Fruit fly (Drosophila melanogaster) whole organism, embryonic: ENCODE measurements around the gene grsm.
A peak's percentile ranks its signal among the peaks of the same experiment; 100 is the strongest.

ENCODE experiments used
- ATbp ChIP-seq: fragments of 200-800 bp; sonication (Bioruptor generic); optimal IDR thresholded peaks from 2 replicates; lab custom pipeline; 2017; ENCODE audit warnings: missing biosample characterization, mild to moderate bottlenecking, missing genetic modification characterization, missing genetic modification reagents
- Bgb ChIP-seq: fragments of 200-800 bp; sonication (Bioruptor generic); IDR thresholded peaks from 2 replicates; pipeline ENCODE4 v1.3.6; 2022; ENCODE audit warnings: missing biosample characterization, missing genetic modification characterization; ENCODE audit not compliant: partially characterized antibody
- CG10147 ChIP-seq: fragments of 200-800 bp; sonication (Bioruptor generic); optimal IDR thresholded peaks from 2 replicates; lab custom pipeline; 2019; ENCODE audit warnings: missing biosample characterization, mild to moderate bottlenecking, missing genetic modification characterization, moderate library complexity
- CG10274 ChIP-seq: fragments of 200-800 bp; sonication (Bioruptor generic); optimal IDR thresholded peaks from 3 replicates; lab custom pipeline; 2017; ENCODE audit warnings: missing biosample characterization, mild to moderate bottlenecking, missing genetic modification characterization
- CG10462 ChIP-seq: fragments of 200-800 bp; sonication (Bioruptor generic); optimal IDR thresholded peaks from 2 replicates; lab custom pipeline; 2016; ENCODE audit warnings: missing biosample characterization, missing genetic modification characterization
- CG12299 ChIP-seq: fragments of 200-800 bp; sonication (Bioruptor generic); optimal IDR thresholded peaks from 2 replicates; lab custom pipeline; 2018; ENCODE audit warnings: missing biosample characterization, mild to moderate bottlenecking, missing genetic modification characterization
- CG14050 ChIP-seq: fragments of 200-800 bp; sonication (Bioruptor generic); IDR thresholded peaks from 3 replicates; pipeline ENCODE4 v1.3.6; 2022; ENCODE audit warnings: missing biosample characterization, missing genetic modification characterization
- CG15479 ChIP-seq: fragments of 200-800 bp; sonication (Bioruptor generic); optimal IDR thresholded peaks from 3 replicates; lab custom pipeline; 2019; ENCODE audit warnings: missing biosample characterization, mild to moderate bottlenecking, missing genetic modification characterization, moderate library complexity
- CG1603 ChIP-seq: fragments of 200-800 bp; sonication (Bioruptor generic); optimal IDR thresholded peaks from 2 replicates; lab custom pipeline; 2019; ENCODE audit warnings: missing biosample characterization, mild to moderate bottlenecking, missing genetic modification characterization, moderate library complexity
- CG16813 ChIP-seq: fragments of 200-800 bp; sonication (Bioruptor generic); IDR thresholded peaks from 3 replicates; pipeline ENCODE4 v1.3.6; 2022; ENCODE audit warnings: missing biosample characterization, missing genetic modification characterization; ENCODE audit not compliant: partially characterized antibody
- CG2129 ChIP-seq: fragments of 200-800 bp; sonication (Bioruptor generic); IDR thresholded peaks from 2 replicates; pipeline ENCODE4 v1.3.6; 2022; ENCODE audit warnings: missing biosample characterization, missing genetic modification characterization; ENCODE audit not compliant: partially characterized antibody
- CG2199 ChIP-seq: fragments of 200-800 bp; sonication (Bioruptor generic); IDR thresholded peaks from 3 replicates; pipeline ENCODE4 v1.3.6; 2022; ENCODE audit warnings: missing biosample characterization, missing genetic modification characterization
- CG2875 ChIP-seq: fragments of 200-800 bp; sonication (Bioruptor generic); optimal IDR thresholded peaks from 2 replicates; lab custom pipeline; 2017; ENCODE audit warnings: missing biosample characterization, mild to moderate bottlenecking, missing genetic modification characterization, missing genetic modification reagents
- CG31365 ChIP-seq: fragments of 200-800 bp; sonication (Bioruptor generic); optimal IDR thresholded peaks from 2 replicates; lab custom pipeline; 2018; ENCODE audit warnings: missing biosample characterization, mild to moderate bottlenecking, missing genetic modification characterization
- CG33213 ChIP-seq: fragments of 200-800 bp; sonication (Bioruptor generic); optimal IDR thresholded peaks from 3 replicates; lab custom pipeline; 2016; ENCODE audit warnings: missing biosample characterization, missing genetic modification characterization
- CG3847 ChIP-seq: fragments of 200-800 bp; sonication (Bioruptor generic); IDR thresholded peaks from 2 replicates; pipeline ENCODE4 v1.3.6; 2022; ENCODE audit warnings: missing biosample characterization, missing genetic modification characterization
- CG3995 ChIP-seq: fragments of 200-800 bp; sonication (Bioruptor generic); optimal IDR thresholded peaks from 3 replicates; lab custom pipeline; 2016; ENCODE audit warnings: missing biosample characterization, missing genetic modification characterization
- CG4360 ChIP-seq: fragments of 200-800 bp; sonication (Bioruptor generic); IDR thresholded peaks from 2 replicates; pipeline ENCODE4 v1.3.6; 2022; ENCODE audit warnings: missing biosample characterization, missing genetic modification characterization
- CG4730 ChIP-seq: fragments of 200-800 bp; sonication (Bioruptor generic); IDR thresholded peaks from 2 replicates; pipeline ENCODE4 v1.3.6; 2022; ENCODE audit warnings: missing biosample characterization, missing genetic modification characterization
- CG4820 ChIP-seq: fragments of 200-800 bp; sonication (Bioruptor generic); optimal IDR thresholded peaks from 3 replicates; lab custom pipeline; 2016; ENCODE audit warnings: missing biosample characterization, missing genetic modification characterization
- CG5245 ChIP-seq: fragments of 200-800 bp; sonication (Bioruptor generic); optimal IDR thresholded peaks from 3 replicates; lab custom pipeline; 2016; ENCODE audit warnings: missing biosample characterization, missing genetic modification characterization
- CG7745 ChIP-seq: fragments of 200-800 bp; sonication (Bioruptor generic); optimal IDR thresholded peaks from 2 replicates; lab custom pipeline; 2018; ENCODE audit warnings: missing biosample characterization, mild to moderate bottlenecking, missing genetic modification characterization, moderate library complexity
- CrebB ChIP-seq: fragments of 200-800 bp; sonication (Bioruptor generic); optimal IDR thresholded peaks from 3 replicates; lab custom pipeline; 2018; ENCODE audit warnings: missing biosample characterization, mild to moderate bottlenecking, missing genetic modification characterization
- Dll ChIP-seq: fragments of 200-800 bp; sonication (Bioruptor generic); IDR thresholded peaks from 4 replicates; pipeline ENCODE4 v1.3.6; 2022; ENCODE audit warnings: missing biosample characterization, missing genetic modification characterization; ENCODE audit not compliant: partially characterized antibody
- HHEX ChIP-seq: fragments of 200-800 bp; sonication (Bioruptor generic); optimal IDR thresholded peaks from 3 replicates; lab custom pipeline; 2017; ENCODE audit warnings: missing biosample characterization, mild to moderate bottlenecking, missing genetic modification characterization, missing genetic modification reagents
- HmgZ ChIP-seq: fragments of 200-800 bp; sonication (Bioruptor generic); optimal IDR thresholded peaks from 2 replicates; lab custom pipeline; 2018; ENCODE audit warnings: missing biosample characterization, mild to moderate bottlenecking, missing genetic modification characterization
- Hmx ChIP-seq: fragments of 200-800 bp; sonication (Bioruptor generic); optimal IDR thresholded peaks from 2 replicates; lab custom pipeline; 2016; ENCODE audit warnings: missing biosample characterization, missing genetic modification characterization
- Meics ChIP-seq: fragments of 200-800 bp; sonication (Bioruptor generic); optimal IDR thresholded peaks from 2 replicates; lab custom pipeline; 2017; ENCODE audit warnings: missing biosample characterization, mild to moderate bottlenecking, missing genetic modification characterization
- Mes4 ChIP-seq: fragments of 200-800 bp; sonication (Bioruptor generic); optimal IDR thresholded peaks from 2 replicates; lab custom pipeline; 2016; ENCODE audit warnings: missing biosample characterization, missing genetic modification characterization
- Mrtf ChIP-seq: fragments of 200-800 bp; sonication (Bioruptor generic); IDR thresholded peaks from 3 replicates; pipeline ENCODE4 v1.3.6; 2022; ENCODE audit warnings: missing biosample characterization, missing genetic modification characterization
- Optix ChIP-seq: fragments of 200-800 bp; sonication (Bioruptor generic); IDR thresholded peaks from 3 replicates; pipeline ENCODE4 v1.3.6; 2022; ENCODE audit warnings: missing biosample characterization, missing genetic modification characterization
- Sin3A ChIP-seq: fragments of >200 bp; optimal IDR thresholded peaks from 2 replicates; lab custom pipeline; 2018
- chif ChIP-seq, 2 experiments: fragments of 200-800 bp; sonication (Bioruptor generic); optimal IDR thresholded peaks; 3 replicates each; lab custom pipeline; 2016; ENCODE audit warnings: missing biosample characterization in 2 of 2, missing genetic modification characterization in 2 of 2
- chinmo ChIP-seq: fragments of 200-800 bp; sonication (Bioruptor generic); IDR thresholded peaks from 4 replicates; pipeline ENCODE4 v1.3.6; 2022; ENCODE audit warnings: missing biosample characterization, missing genetic modification characterization; ENCODE audit not compliant: partially characterized antibody
- dpn ChIP-seq, 2 experiments: fragments of 200-800 bp; sonication (Bioruptor generic); optimal IDR thresholded peaks; 3 replicates each; lab custom pipeline; 2016; ENCODE audit warnings: missing biosample characterization in 2 of 2, missing genetic modification characterization in 2 of 2
- her ChIP-seq: fragments of 200-800 bp; sonication (Bioruptor generic); optimal IDR thresholded peaks from 2 replicates; lab custom pipeline; 2016; ENCODE audit warnings: missing biosample characterization, missing genetic modification characterization
- insv ChIP-seq, 2 experiments: fragments of 200-800 bp; sonication (Bioruptor generic); optimal IDR thresholded peaks; 3 replicates each; lab custom pipeline; 2016 to 2018; ENCODE audit warnings: missing biosample characterization in 2 of 2, missing genetic modification characterization in 2 of 2
- luna ChIP-seq: fragments of 200-800 bp; sonication (Bioruptor generic); optimal IDR thresholded peaks from 2 replicates; lab custom pipeline; 2016; ENCODE audit warnings: missing biosample characterization, missing genetic modification characterization
- maf-S ChIP-seq: fragments of 200-800 bp; sonication (Bioruptor generic); optimal IDR thresholded peaks from 2 replicates; lab custom pipeline; 2016; ENCODE audit warnings: missing biosample characterization, missing genetic modification characterization
- mam ChIP-seq: fragments of 200-800 bp; sonication (Bioruptor generic); optimal IDR thresholded peaks from 3 replicates; lab custom pipeline; 2016; ENCODE audit warnings: missing biosample characterization, missing genetic modification characterization
- mld ChIP-seq: fragments of 200-800 bp; sonication (Bioruptor generic); IDR thresholded peaks from 3 replicates; pipeline ENCODE4 v1.3.6; 2022; ENCODE audit warnings: missing biosample characterization, missing genetic modification characterization; ENCODE audit not compliant: partially characterized antibody
- pan ChIP-seq, 4 experiments: fragments of >200 bp in 3 of 4; fragments of 200-800 bp in 1 of 4; sonication (Bioruptor generic) in 1 of 4; optimal IDR thresholded peaks in 3 of 4; IDR thresholded peaks in 1 of 4; 2 replicates each; pipeline versions ENCODE4 v1.3.6 to Lab custom; 2017 to 2022; ENCODE audit warnings: missing biosample characterization in 2 of 4, missing genetic modification characterization in 2 of 4, mixed read lengths in 1 of 4
- pros ChIP-seq: fragments of 200-800 bp; sonication (Bioruptor generic); optimal IDR thresholded peaks from 3 replicates; lab custom pipeline; 2019; ENCODE audit warnings: missing biosample characterization, mild to moderate bottlenecking, missing genetic modification characterization, moderate library complexity
- sens-2 ChIP-seq: fragments of 200-800 bp; sonication (Bioruptor generic); IDR thresholded peaks from 2 replicates; pipeline ENCODE4 v1.3.6; 2022; ENCODE audit warnings: missing biosample characterization, missing genetic modification characterization
- sim ChIP-seq: fragments of 200-800 bp; sonication (Bioruptor generic); IDR thresholded peaks from 2 replicates; pipeline ENCODE4 v1.3.6; 2022; ENCODE audit warnings: missing biosample characterization, missing genetic modification characterization
- sima ChIP-seq: fragments of 200-800 bp; sonication (Bioruptor generic); optimal IDR thresholded peaks from 2 replicates; lab custom pipeline; 2016; ENCODE audit warnings: missing biosample characterization, missing genetic modification characterization
- tgo ChIP-seq: fragments of 200-800 bp; sonication (Bioruptor generic); IDR thresholded peaks from 3 replicates; pipeline ENCODE4 v1.3.6; 2022; ENCODE audit warnings: missing biosample characterization, missing genetic modification characterization
- tin ChIP-seq: fragments of 200-800 bp; sonication (Bioruptor generic); optimal IDR thresholded peaks from 3 replicates; lab custom pipeline; 2016; ENCODE audit warnings: missing biosample characterization, missing genetic modification characterization
- tna ChIP-seq: fragments of 200-800 bp; sonication (Bioruptor generic); IDR thresholded peaks from 2 replicates; pipeline ENCODE4 v1.3.6; 2022; ENCODE audit warnings: missing biosample characterization, missing genetic modification characterization; ENCODE audit not compliant: partially characterized antibody
- wek ChIP-seq: fragments of 200-800 bp; sonication (Bioruptor generic); optimal IDR thresholded peaks from 3 replicates; lab custom pipeline; 2018; ENCODE audit warnings: missing biosample characterization, mild to moderate bottlenecking, missing genetic modification characterization, moderate library complexity

Gene grsm

dm6 chr3R:12980628-12981219 lies 13.2 kb upstream of the grsm start, which contains the start of gene Paip2 (continued):
- no peak for TF ChIP-seq tin (GFP tag; lab: Kevin White, UChicago)
- TF ChIP-seq pros: no peak
- peak; percentile 65; the same call in 1 of the 3 replicates for TF ChIP-seq CG2199 (GFP tag; lab: Robert Waterston, UW)
- TF ChIP-seq CG10147 (GFP tag; lab: Kevin White, UChicago): peak; percentile 40
- no peak for TF ChIP-seq her (GFP tag; lab: Kevin White, UChicago)
- no peak for TF ChIP-seq Hmx (GFP tag; lab: Kevin White, UChicago)
- TF ChIP-seq CG4730 (GFP tag; lab: Robert Waterston, UW): no peak
- no peak for TF ChIP-seq Meics (GFP tag; lab: Kevin White, UChicago)
- no peak for TF ChIP-seq chif (GFP tag; optimal IDR thresholded peaks at IDR 0.05; lab: Kevin White, UChicago)
- TF ChIP-seq HmgZ (tag; lab: Kevin White, UChicago): peak; percentile 43
- TF ChIP-seq tna (GFP tag; lab: Robert Waterston, UW): peak; percentile 97
- no peak for TF ChIP-seq Mrtf (GFP tag; lab: Robert Waterston, UW)
- TF ChIP-seq luna: no peak
- no peak for TF ChIP-seq CG5245
- TF ChIP-seq sima: no peak
- peak; percentile 97 for TF ChIP-seq Bgb (GFP tag; lab: Robert Waterston, UW)
- TF ChIP-seq CG15479 (GFP tag; lab: Kevin White, UChicago): no peak
- TF ChIP-seq CG14050 (GFP tag; lab: Robert Waterston, UW): no peak
- TF ChIP-seq CrebB (tag; lab: Kevin White, UChicago): no peak
- no peak for TF ChIP-seq HHEX (GFP tag; lab: Kevin White, UChicago)
- no peak; the same call in 1 of the 2 replicates for TF ChIP-seq CG4360 (GFP tag; lab: Robert Waterston, UW)
- no peak for TF ChIP-seq pan (optimal IDR thresholded peaks at IDR 0.05; lab: Kevin White, UChicago)
- no peak for TF ChIP-seq pan (GFP tag; optimal IDR thresholded peaks at IDR 0.05 in 1 of 2, IDR thresholded peaks at IDR 0.05 in 1 of 2)
- TF ChIP-seq dpn (GFP tag; optimal IDR thresholded peaks at IDR 0.05; lab: Kevin White, UChicago): peak in 1 of 2 experiments; percentile 5
- no peak for TF ChIP-seq tgo (GFP tag; lab: Robert Waterston, UW)
- TF ChIP-seq chinmo (GFP tag; lab: Robert Waterston, UW): peak; percentile 99
- peak; percentile 5 for TF ChIP-seq CG12299 (tag; lab: Kevin White, UChicago)
- TF ChIP-seq Mes4 (GFP tag; lab: Kevin White, UChicago): no peak
- TF ChIP-seq CG10462 (GFP tag; lab: Kevin White, UChicago): no peak
- no peak for TF ChIP-seq wek (GFP tag; lab: Kevin White, UChicago)
- no peak for TF ChIP-seq sim (GFP tag; lab: Robert Waterston, UW)
- no peak for TF ChIP-seq CG10274 (GFP tag; lab: Kevin White, UChicago)
- peak; percentile 71 for TF ChIP-seq CG1603 (tag; lab: Kevin White, UChicago)
- TF ChIP-seq CG3847: peak; percentile 28
- no peak for TF ChIP-seq maf-S (GFP tag; lab: Kevin White, UChicago)
- no peak for TF ChIP-seq sens-2 (GFP tag; lab: Robert Waterston, UW)
- TF ChIP-seq CG31365 (tag; lab: Kevin White, UChicago): peak; percentile 3
- TF ChIP-seq CG4820 (GFP tag; lab: Kevin White, UChicago): no peak
- TF ChIP-seq CG2129 (GFP tag; lab: Robert Waterston, UW): peak; percentile 97
- TF ChIP-seq CG33213: peak; percentile 6
- peak; percentile 4 for TF ChIP-seq CG3995
- no peak for TF ChIP-seq mam (GFP tag; lab: Kevin White, UChicago)
- peak; percentile 93 for TF ChIP-seq mld (GFP tag; lab: Robert Waterston, UW)
- no peak for TF ChIP-seq CG2875 (GFP tag; lab: Kevin White, UChicago)
- TF ChIP-seq Optix (GFP tag; lab: Robert Waterston, UW): no peak
- TF ChIP-seq CG7745 (tag; lab: Kevin White, UChicago): no peak
- TF ChIP-seq Dll (GFP tag; lab: Robert Waterston, UW): peak; percentile 99
- no peak for TF ChIP-seq ATbp (GFP tag; lab: Kevin White, UChicago)
- peak; percentile 79 for TF ChIP-seq Sin3A (lab: Kevin White, UChicago)
- peak in 1 of 2 experiments; percentile 32 for TF ChIP-seq insv (GFP tag; optimal IDR thresholded peaks at IDR 0.05; lab: Kevin White, UChicago)
- TF ChIP-seq CG16813 (GFP tag; lab: Robert Waterston, UW): peak; percentile 99
